Fruit fly (Drosophila melanogaster): ENCODE data around the gene CG33985.

Gene CG33985

dm6 chr3L:15532368-15533030 lies 5.9 kb upstream of the CG33985 start:
- TF ChIP-seq lola (GFP tag; optimal IDR thresholded peaks at IDR 0.05): peak in 1 of 3 experiments; percentile 42
- TF ChIP-seq ci (GFP tag; IDR thresholded peaks at IDR 0.05): peak; percentile 54; the same call in 2 of the 3 replicates
- TF ChIP-seq CG42726 (GFP tag; IDR thresholded peaks at IDR 0.05; ENCODE audit: partially characterized antibody): no peak
- TF ChIP-seq gsb (GFP tag; IDR thresholded peaks at IDR 0.05): peak; percentile 47; the same call in 1 of the 2 replicates
- TF ChIP-seq MTF-1 (GFP tag; optimal IDR thresholded peaks at IDR 0.05; ENCODE audit: borderline replicate concordance): no peak
- TF ChIP-seq tap (tag; optimal IDR thresholded peaks at IDR 0.05): no peak
- TF ChIP-seq mld (GFP tag; IDR thresholded peaks at IDR 0.05; ENCODE audit: partially characterized antibody): no peak
- TF ChIP-seq CG13775 (GFP tag; optimal IDR thresholded peaks at IDR 0.05): no peak
- TF ChIP-seq Vsx1 (GFP tag; optimal IDR thresholded peaks at IDR 0.05): no peak
- TF ChIP-seq PHDP (tag; optimal IDR thresholded peaks at IDR 0.05): no peak
- TF ChIP-seq cwo (GFP tag; optimal IDR thresholded peaks at IDR 0.05): peak; percentile 34
- TF ChIP-seq Dbx (GFP tag; IDR thresholded peaks at IDR 0.05): 0 out of 3 replicates have a peak, but pooled peaks have one; percentile 24
- no peak for TF ChIP-seq CG12391 (tag; optimal IDR thresholded peaks at IDR 0.05)
- TF ChIP-seq ara (GFP tag; IDR thresholded peaks at IDR 0.05): no peak
- no peak for TF ChIP-seq CG13424 (tag; optimal IDR thresholded peaks at IDR 0.05)
- peak; percentile 76 for TF ChIP-seq crol (GFP tag; IDR thresholded peaks at IDR 0.05)
- peak; percentile 23; the same call in 1 of the 2 replicates for TF ChIP-seq onecut (GFP tag; IDR thresholded peaks at IDR 0.05)
- peak; percentile 58 for TF ChIP-seq CG32532 (GFP tag; IDR thresholded peaks at IDR 0.05)
- peak; percentile 63 for TF ChIP-seq CG12104 (GFP tag; optimal IDR thresholded peaks at IDR 0.05)
- TF ChIP-seq NfI (GFP tag; optimal IDR thresholded peaks at IDR 0.05): no peak
- peak in 1 of 2 experiments; percentile 33 for TF ChIP-seq chif (GFP tag; optimal IDR thresholded peaks at IDR 0.05)
- peak; percentile 23; the same call in 1 of the 2 replicates for TF ChIP-seq Rfx (GFP tag; IDR thresholded peaks at IDR 0.05)
- TF ChIP-seq CG18764 (GFP tag; optimal IDR thresholded peaks at IDR 0.05): no peak
- peak; percentile 39 for TF ChIP-seq gem (tag; optimal IDR thresholded peaks at IDR 0.05)
- TF ChIP-seq CG18476 (GFP tag; optimal IDR thresholded peaks at IDR 0.05): peak; percentile 23
- TF ChIP-seq Gug (GFP tag; IDR thresholded peaks at IDR 0.05): peak; percentile 21; the same call in 1 of the 4 replicates
- TF ChIP-seq Hr39 (optimal IDR thresholded peaks at IDR 0.05): no peak
- 0 out of 2 replicates have a peak, but pooled peaks have one; percentile 23 for TF ChIP-seq dimm (GFP tag; IDR thresholded peaks at IDR 0.05)
- peak; percentile 46 for TF ChIP-seq tio (GFP tag; optimal IDR thresholded peaks at IDR 0.05)
- peak; percentile 21 for TF ChIP-seq eyg (GFP tag; optimal IDR thresholded peaks at IDR 0.05)
- TF ChIP-seq CG3163 (GFP tag; optimal IDR thresholded peaks at IDR 0.05): peak; percentile 89
- peak; percentile 16 for TF ChIP-seq nmo (GFP tag; optimal IDR thresholded peaks at IDR 0.05)
- no peak for TF ChIP-seq tup (GFP tag; optimal IDR thresholded peaks at IDR 0.05)
- no peak for TF ChIP-seq CG2129 (GFP tag; IDR thresholded peaks at IDR 0.05; ENCODE audit: partially characterized antibody)
- peak; percentile 9; the same call in 1 of the 3 replicates for TF ChIP-seq CG14050 (GFP tag; IDR thresholded peaks at IDR 0.05)
- no peak for TF ChIP-seq CG7987 (GFP tag; optimal IDR thresholded peaks at IDR 0.05)
- no peak for TF ChIP-seq CG15011 (GFP tag; optimal IDR thresholded peaks at IDR 0.05)
- TF ChIP-seq mam (GFP tag; optimal IDR thresholded peaks at IDR 0.05): peak; percentile 36
- no peak for TF ChIP-seq Doc2 (GFP tag; IDR thresholded peaks at IDR 0.05)
- no peak for TF ChIP-seq Hr3 (GFP tag; optimal IDR thresholded peaks at IDR 0.05)
- TF ChIP-seq Hmr (GFP tag; optimal IDR thresholded peaks at IDR 0.05): no peak
- TF ChIP-seq CG9727 (GFP tag; optimal IDR thresholded peaks at IDR 0.05): peak; percentile 68
- no peak for TF ChIP-seq hth (optimal IDR thresholded peaks at IDR 0.05)
- TF ChIP-seq run (tag; optimal IDR thresholded peaks at IDR 0.05): no peak
- no peak for TF ChIP-seq NFAT (GFP tag; IDR thresholded peaks at IDR 0.05)
- TF ChIP-seq kni (GFP tag; optimal IDR thresholded peaks at IDR 0.05): peak; percentile 27
- peak; percentile 52; the same call in 1 of the 2 replicates for TF ChIP-seq sens-2 (GFP tag; IDR thresholded peaks at IDR 0.05)
- peak; percentile 45 for TF ChIP-seq CG5180 (GFP tag; optimal IDR thresholded peaks at IDR 0.05)
- TF ChIP-seq Sox100B (GFP tag; optimal IDR thresholded peaks at IDR 0.05): peak; percentile 78

Data from whole organism, embryonic.